Worm (Caenorhabditis elegans) whole organism, young adult: ENCODE measurements around the gene dod-19.

Experiments used
- F33H1.4 ChIP-seq: fragments of 200-800 bp; sonication (Bioruptor generic); IDR thresholded peaks from 2 replicates; pipeline ENCODE4 v1.3.6; 2022; ENCODE audit warnings: missing genetic modification reagents, missing genetic modification characterization, missing compliant biosample characterization
- F55B11.4 ChIP-seq: sonication (generic microtip); optimal IDR thresholded peaks from 2 replicates; lab custom pipeline; 2016; ENCODE audit warnings: missing compliant biosample characterization, missing genetic modification characterization, borderline replicate concordance; ENCODE audit not compliant: insufficient read depth
- K12H6.12 ChIP-seq: fragments of 200-800 bp; sonication (Bioruptor generic); optimal IDR thresholded peaks from 2 replicates; lab custom pipeline; 2018; ENCODE audit warnings: mild to moderate bottlenecking, missing genetic modification characterization, missing compliant biosample characterization
- Y53F4B.3 ChIP-seq: fragments of 200-800 bp; sonication (Bioruptor generic); IDR thresholded peaks from 2 replicates; pipeline ENCODE4 v1.3.6; 2022; ENCODE audit warnings: missing genetic modification reagents, missing genetic modification characterization, missing compliant biosample characterization
- Y56A3A.18 ChIP-seq: fragments of 200-800 bp; sonication (Bioruptor generic); IDR thresholded peaks from 2 replicates; pipeline ENCODE4 v1.3.6; 2022; ENCODE audit warnings: missing genetic modification reagents, missing genetic modification characterization, missing compliant biosample characterization
- Y79H2A.3 ChIP-seq: fragments of 200-800 bp; sonication (Bioruptor generic); conservative IDR thresholded peaks from 2 replicates; pipeline ENCODE4 v1.3.6; 2022; ENCODE audit warnings: missing genetic modification reagents, missing genetic modification characterization, missing compliant biosample characterization
- Y95B8A.8 ChIP-seq: fragments of 200-800 bp; sonication (Bioruptor generic); IDR thresholded peaks from 2 replicates; pipeline ENCODE4 v1.3.6; 2022; ENCODE audit warnings: missing genetic modification reagents, missing genetic modification characterization, missing compliant biosample characterization
- ZK185.1 ChIP-seq: sonication (generic microtip); optimal IDR thresholded peaks from 2 replicates; lab custom pipeline; 2016; ENCODE audit warnings: mild to moderate bottlenecking, missing genetic modification characterization, missing compliant biosample characterization; ENCODE audit not compliant: poor library complexity, severe bottlenecking
- ama-1 ChIP-seq, 3 experiments: fragments of 150-350 bp in 1 of 3; sonication (generic microtip) in 2 of 3; optimal IDR thresholded peaks; 2 replicates each; lab custom pipeline; 2014 to 2018; ENCODE audit warnings: missing biosample characterization in 2 of 3, missing genetic modification characterization in 2 of 3, missing genetic modification reagents in 2 of 3
- atf-7 ChIP-seq: sonication (generic microtip); optimal IDR thresholded peaks from 2 replicates; lab custom pipeline; 2017; ENCODE audit warnings: mild to moderate bottlenecking, missing genetic modification characterization, missing compliant biosample characterization
- attf-5 ChIP-seq: fragments of 200-800 bp; sonication (Bioruptor generic); optimal IDR thresholded peaks from 2 replicates; lab custom pipeline; 2018; ENCODE audit warnings: mild to moderate bottlenecking, missing genetic modification characterization, missing compliant biosample characterization
- bed-1 ChIP-seq: fragments of 200-800 bp; sonication (Bioruptor generic); IDR thresholded peaks from 2 replicates; pipeline ENCODE4 v1.3.6; 2022; ENCODE audit warnings: missing genetic modification reagents, missing genetic modification characterization, missing compliant biosample characterization
- ceh-91 ChIP-seq: fragments of 200-800 bp; sonication (Bioruptor generic); IDR thresholded peaks from 2 replicates; pipeline ENCODE4 v1.3.6; 2022; ENCODE audit warnings: missing genetic modification reagents, missing genetic modification characterization, missing compliant biosample characterization
- chd-7 ChIP-seq: sonication (generic microtip); optimal IDR thresholded peaks from 2 replicates; lab custom pipeline; 2016; ENCODE audit warnings: mild to moderate bottlenecking, missing genetic modification characterization, moderate library complexity, missing compliant biosample characterization
- dox-1 ChIP-seq: fragments of 200-800 bp; sonication (Bioruptor generic); IDR thresholded peaks from 2 replicates; pipeline ENCODE4 v1.3.6; 2022; ENCODE audit warnings: missing genetic modification reagents, missing genetic modification characterization, missing compliant biosample characterization
- dpl-1 ChIP-seq: fragments of 150-350 bp; optimal IDR thresholded peaks from 2 replicates; lab custom pipeline; 2014; ENCODE audit warnings: missing biosample characterization, missing genetic modification reagents, missing genetic modification characterization
- egrh-3 ChIP-seq: fragments of 200-800 bp; sonication (Bioruptor generic); IDR thresholded peaks from 2 replicates; pipeline ENCODE4 v1.3.6; 2022; ENCODE audit warnings: missing genetic modification reagents, missing genetic modification characterization, missing compliant biosample characterization
- him-1 ChIP-seq: sonication (generic microtip); optimal IDR thresholded peaks from 2 replicates; lab custom pipeline; 2016; ENCODE audit warnings: missing genotype, missing genetic modification reagents, missing genetic modification characterization, missing compliant biosample characterization
- hmg-1.2 ChIP-seq: fragments of 200-800 bp; sonication (Bioruptor generic); IDR thresholded peaks from 2 replicates; pipeline ENCODE4 v1.3.6; 2022; ENCODE audit warnings: missing genetic modification reagents, missing genetic modification characterization, missing compliant biosample characterization
- hmg-20 ChIP-seq: fragments of 200-800 bp; sonication (Bioruptor generic); IDR thresholded peaks from 2 replicates; pipeline ENCODE4 v1.3.6; 2022; ENCODE audit warnings: missing genetic modification reagents, missing genetic modification characterization, missing compliant biosample characterization
- lag-1 ChIP-seq: fragments of 200-800 bp; sonication (Bioruptor generic); IDR thresholded peaks from 2 replicates; pipeline ENCODE4 v1.3.6; 2022; ENCODE audit warnings: missing genetic modification reagents, missing genetic modification characterization, missing compliant biosample characterization
- lin-54 ChIP-seq: fragments of 200-800 bp; sonication (Bioruptor generic); optimal IDR thresholded peaks from 2 replicates; lab custom pipeline; 2018; ENCODE audit warnings: mild to moderate bottlenecking, missing genetic modification characterization, missing compliant biosample characterization
- nhr-27 ChIP-seq: fragments of 200-800 bp; sonication (Bioruptor generic); optimal IDR thresholded peaks from 2 replicates; lab custom pipeline; 2018; ENCODE audit warnings: mild to moderate bottlenecking, missing genetic modification characterization, moderate library complexity, missing compliant biosample characterization
- pbrm-1 ChIP-seq: fragments of 200-800 bp; sonication (Bioruptor generic); IDR thresholded peaks from 2 replicates; pipeline ENCODE4 v1.3.6; 2022; ENCODE audit warnings: missing genetic modification reagents, missing genetic modification characterization, missing compliant biosample characterization
- rpc-1 ChIP-seq, 2 experiments: fragments of 150-350 bp in 1 of 2; sonication (generic microtip) in 1 of 2; optimal IDR thresholded peaks; 2 replicates each; lab custom pipeline; 2014 to 2018; ENCODE audit warnings: missing biosample characterization in 1 of 2, missing genetic modification characterization in 1 of 2, missing genetic modification reagents in 1 of 2, missing genotype in 1 of 2
- sdz-38 ChIP-seq: sonication (generic microtip); optimal IDR thresholded peaks from 2 replicates; lab custom pipeline; 2016; ENCODE audit warnings: missing genotype, missing genetic modification characterization, missing compliant biosample characterization
- snpc-3.4 ChIP-seq: sonication (generic microtip); optimal IDR thresholded peaks from 2 replicates; lab custom pipeline; 2017; ENCODE audit warnings: missing genetic modification characterization, mild to moderate bottlenecking, missing compliant biosample characterization, antibody characterized with exemption, moderate library complexity, missing genotype, missing genetic modification reagents
- tbx-9 ChIP-seq: sonication (generic microtip); optimal IDR thresholded peaks from 2 replicates; lab custom pipeline; 2016; ENCODE audit warnings: borderline replicate concordance, missing genetic modification characterization, inconsistent platforms, missing compliant biosample characterization
- unc-62 ChIP-seq: fragments of 150-350 bp; optimal IDR thresholded peaks from 2 replicates; lab custom pipeline; 2014; ENCODE audit warnings: missing biosample characterization, missing genetic modification reagents, missing genetic modification characterization
- xnd-1 ChIP-seq: sonication (generic microtip); optimal IDR thresholded peaks from 2 replicates; lab custom pipeline; 2016; ENCODE audit warnings: missing genotype, missing genetic modification reagents, missing genetic modification characterization, missing compliant biosample characterization
- ztf-25 ChIP-seq: fragments of 200-800 bp; sonication (Bioruptor generic); IDR thresholded peaks from 2 replicates; pipeline ENCODE4 v1.3.6; 2022; ENCODE audit warnings: missing genetic modification reagents, missing genetic modification characterization, missing compliant biosample characterization
- ztf-3 ChIP-seq: fragments of 200-800 bp; sonication (Bioruptor generic); optimal IDR thresholded peaks from 2 replicates; lab custom pipeline; 2018; ENCODE audit warnings: mild to moderate bottlenecking, missing genetic modification characterization, missing compliant biosample characterization
- ztf-6 ChIP-seq: fragments of 200-800 bp; sonication (Bioruptor generic); IDR thresholded peaks from 2 replicates; pipeline ENCODE4 v1.3.6; 2022; ENCODE audit warnings: missing genetic modification reagents, missing genetic modification characterization, missing compliant biosample characterization

Gene dod-19

DNA sequence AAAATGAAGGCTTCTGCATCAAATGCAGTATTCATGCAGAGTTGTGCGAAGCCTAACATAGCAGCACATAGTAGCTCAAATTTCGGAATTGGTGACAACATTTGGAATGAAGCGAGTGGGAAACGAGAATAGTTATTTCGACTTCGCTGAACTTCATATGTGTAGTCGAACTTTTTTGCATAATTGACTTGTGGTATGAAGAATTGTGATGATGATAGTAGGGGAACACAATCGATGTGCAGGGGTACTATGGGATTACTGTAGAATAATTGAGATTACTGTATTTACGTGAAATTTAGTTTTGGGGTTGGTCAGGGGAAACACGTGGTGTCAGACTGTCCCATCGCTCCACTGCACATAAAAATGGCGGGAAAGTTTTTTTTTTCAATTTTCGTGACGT is 26.4 kb upstream of the dod-19 start, which contains the start of gene B0554.7 (continued):
- no peak for TF ChIP-seq rpc-1 (optimal IDR thresholded peaks at IDR 0.05; lab: Kevin White, UChicago)
- no peak for TF ChIP-seq rpc-1 (tag; optimal IDR thresholded peaks at IDR 0.05; lab: Kevin White, UChicago)
- TF ChIP-seq sdz-38 (tag; lab: Kevin White, UChicago) = no peak
- TF ChIP-seq, all 124 proteins: peak for 0

- TF ChIP-seq xnd-1 (tag; lab: Kevin White, UChicago) (no peak), Y95B8A.8 (no peak), Y56A3A.18 (no peak)
- TF ChIP-seq, all 124 proteins: peak for 0
Measured at ce11 chrV:439183-439749, 24.7 kb upstream of the dod-19 start.

ce11 chrV:438094-438493 is 23.5 kb upstream of the dod-19 start, which contains the start of gene B0554.1:
B0554.1 (plus strand) TSS chrV:438394.
- TF ChIP-seq Y56A3A.18 (no peak), him-1 (no peak)

- TF ChIP-seq hmg-20 (GFP tag; lab: Robert Waterston, UW) (no peak), F33H1.4 (no peak), him-1 (no peak), ama-1 (optimal IDR thresholded peaks at IDR 0.05; lab: Kevin White, UChicago) (no peak), ama-1 (GFP tag; optimal IDR thresholded peaks at IDR 0.05; lab: Kevin White, UChicago) (no peak), Y53F4B.3 (GFP tag; lab: Robert Waterston, UW) (no peak)
Measured at ce11 chrV:433898-434297, 19.3 kb upstream of the dod-19 start, which contains the start of gene B0554.2. B0554.2 (plus strand) TSS chrV:434198.

DNA sequence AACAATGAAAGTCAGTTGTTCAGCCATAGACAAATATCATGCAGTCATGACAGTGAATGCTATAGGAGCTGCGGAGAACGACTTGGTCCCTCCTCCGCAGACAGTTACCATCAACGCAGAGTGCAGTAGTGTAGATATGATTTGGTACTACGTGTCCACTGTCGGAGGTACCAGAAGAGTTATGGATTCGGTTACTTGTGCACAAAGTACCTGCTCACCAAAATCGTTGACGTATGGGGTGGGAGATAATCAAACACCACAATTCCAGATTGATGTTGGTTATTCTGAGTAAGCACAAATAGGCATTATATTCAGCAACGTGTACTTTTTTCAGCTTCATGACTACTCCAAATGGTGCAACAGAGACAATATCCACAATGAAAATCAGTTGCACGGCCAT is 18.4 kb upstream of the dod-19 start:
- TF ChIP-seq lag-1 (GFP tag; lab: Robert Waterston, UW) (no peak), pbrm-1 (GFP tag; lab: Robert Waterston, UW) (no peak), unc-62 (GFP tag; lab: Kevin White, UChicago) (no peak), ceh-91 (GFP tag; lab: Robert Waterston, UW) (no peak), dpl-1 (GFP tag; lab: Kevin White, UChicago) (no peak), egrh-3 (no peak), ztf-3 (GFP tag; lab: Kevin White, UChicago) (no peak), F55B11.4 (tag; lab: Kevin White, UChicago) (no peak), F33H1.4 (no peak), Y79H2A.3 (GFP tag; lab: Robert Waterston, UW) (no peak), ztf-25 (GFP tag; lab: Robert Waterston, UW) (no peak), snpc-3.4 (tag; lab: Kevin White, UChicago) (no peak), tbx-9 (tag; lab: Kevin White, UChicago) (no peak), lin-54 (GFP tag; lab: Kevin White, UChicago) (no peak), ZK185.1 (tag; lab: Kevin White, UChicago) (no peak), chd-7 (tag; lab: Kevin White, UChicago) (no peak), hmg-1.2 (GFP tag; lab: Robert Waterston, UW) (no peak)
- TF ChIP-seq, all 124 proteins: peak for 0

DNA sequence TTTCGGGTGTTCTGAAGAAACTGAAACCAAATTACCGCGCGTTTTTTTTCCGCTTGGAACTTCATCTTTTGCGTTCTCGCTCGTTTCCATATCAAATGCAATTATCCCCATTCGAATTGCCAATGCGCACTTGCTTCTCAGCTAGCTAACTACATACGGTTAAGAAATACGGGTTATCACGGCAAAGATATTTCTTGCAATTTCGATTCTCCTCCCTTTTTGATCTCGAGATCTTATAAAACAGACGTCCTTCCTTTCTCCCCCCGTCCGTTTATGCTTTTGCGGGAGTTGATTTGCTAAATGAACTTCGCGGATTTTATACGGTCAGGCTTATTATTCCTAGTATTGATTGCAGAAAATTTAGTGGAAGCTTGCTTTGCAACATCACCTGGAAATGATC is 14.3 kb upstream of the dod-19 start, which contains the start of gene B0554.4:
TSS of gene B0554.4 (plus strand) at position 301 of the 400 bp plus-strand sequence.
- no peak for TF ChIP-seq bed-1 (GFP tag; lab: Robert Waterston, UW)
- no peak for TF ChIP-seq nhr-27 (tag; lab: Kevin White, UChicago)
- no peak for TF ChIP-seq sdz-38 (tag; lab: Kevin White, UChicago)
- TF ChIP-seq K12H6.12 = no peak
- TF ChIP-seq attf-5 (GFP tag; lab: Kevin White, UChicago) = no peak
- TF ChIP-seq dox-1 = no peak
- no peak for TF ChIP-seq chd-7 (tag; lab: Kevin White, UChicago)
- TF ChIP-seq atf-7 = no peak
- TF ChIP-seq ztf-6 (GFP tag; lab: Robert Waterston, UW) = no peak
